Fruit fly (Drosophila melanogaster): ENCODE results near the gene CG2924.

CG2924 gene

DNA sequence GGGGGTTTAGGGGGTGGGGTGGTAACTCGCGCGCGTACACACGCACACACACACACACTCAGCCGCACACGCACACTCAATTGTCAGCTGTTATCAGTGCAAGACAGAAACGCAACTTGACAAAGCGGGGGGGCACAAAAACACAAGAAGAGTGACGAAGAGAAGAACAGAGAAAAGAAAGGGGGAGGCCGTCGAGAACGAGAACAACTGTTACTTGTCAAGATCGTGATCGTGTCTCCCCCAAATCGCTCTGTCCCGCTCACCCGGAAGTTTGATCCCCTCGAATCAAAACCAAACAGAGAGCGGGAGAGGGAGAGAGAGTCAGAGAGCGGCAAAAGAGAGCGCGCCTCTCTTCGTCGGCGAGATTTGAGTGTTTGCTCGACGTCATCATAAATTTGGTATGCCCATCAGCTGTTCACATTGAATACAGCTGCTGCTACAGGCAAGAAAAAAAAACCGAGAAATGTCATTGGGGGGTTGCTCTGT lies 46.8 kb upstream of the CG2924 start (continued):
- TF ChIP-seq CG43689 (GFP tag; IDR thresholded peaks at IDR 0.05) (no peak), YL-1 (GFP tag; optimal IDR thresholded peaks at IDR 0.05) (no peak), unc-4 (GFP tag; IDR thresholded peaks at IDR 0.05; ENCODE audit: partially characterized antibody) (peak; percentile 46; the same call in 1 of the 2 replicates), CG30431 (GFP tag; optimal IDR thresholded peaks at IDR 0.05) (no peak), CG13287 (GFP tag; IDR thresholded peaks at IDR 0.05; ENCODE audit: partially characterized antibody) (peak; percentile 49; the same call in 1 of the 2 replicates), CG4820 (GFP tag; optimal IDR thresholded peaks at IDR 0.05) (no peak), CG11504 (tag; optimal IDR thresholded peaks at IDR 0.05) (no peak), aop (GFP tag; IDR thresholded peaks at IDR 0.05) (peak; percentile 97), CG12942 (GFP tag; optimal IDR thresholded peaks at IDR 0.05) (no peak), fd102C (GFP tag; optimal IDR thresholded peaks at IDR 0.05) (no peak), Dad (GFP tag; optimal IDR thresholded peaks at IDR 0.05) (no peak), CG17385 (GFP tag; optimal IDR thresholded peaks at IDR 0.05) (peak; percentile 73), CG15601 (tag; optimal IDR thresholded peaks at IDR 0.05) (no peak), Nf-YC (tag; optimal IDR thresholded peaks at IDR 0.05) (peak; percentile 9), Abd-B (GFP tag; optimal IDR thresholded peaks at IDR 0.05) (no peak), CG1832 (GFP tag; optimal IDR thresholded peaks at IDR 0.05) (peak; percentile 64), sna (GFP tag; IDR thresholded peaks at IDR 0.05; ENCODE audit: partially characterized antibody) (no peak), pb (GFP tag; optimal IDR thresholded peaks at IDR 0.05) (no peak), pros (GFP tag; optimal IDR thresholded peaks at IDR 0.05) (peak; percentile 97), fd64A (GFP tag; optimal IDR thresholded peaks at IDR 0.05) (no peak), CG13424 (tag; optimal IDR thresholded peaks at IDR 0.05) (no peak), CG11398 (GFP tag; optimal IDR thresholded peaks at IDR 0.05) (no peak), CG1647 (GFP tag; optimal IDR thresholded peaks at IDR 0.05) (no peak), CG5245 (GFP tag; optimal IDR thresholded peaks at IDR 0.05) (no peak), CG18619 (GFP tag; optimal IDR thresholded peaks at IDR 0.05) (no peak), stwl (tag; optimal IDR thresholded peaks at IDR 0.05) (no peak), E2f1 (GFP tag; IDR thresholded peaks at IDR 0.05) (no peak), CG31365 (tag; optimal IDR thresholded peaks at IDR 0.05) (no peak), abd-A (tag; optimal IDR thresholded peaks at IDR 0.05) (peak; percentile 0), CG33557 (GFP tag; optimal IDR thresholded peaks at IDR 0.05) (no peak), NFAT (GFP tag; IDR thresholded peaks at IDR 0.05) (no peak), psq (GFP tag; optimal IDR thresholded peaks at IDR 0.05) (peak; percentile 30), Oli (tag; optimal IDR thresholded peaks at IDR 0.05) (no peak), E2f2 (GFP tag; IDR thresholded peaks at IDR 0.05) (peak; percentile 15; the same call in 1 of the 2 replicates), CG7271 (tag; optimal IDR thresholded peaks at IDR 0.05) (no peak), CG33213 (GFP tag; optimal IDR thresholded peaks at IDR 0.05) (no peak), Tbp (GFP tag; optimal IDR thresholded peaks at IDR 0.05) (no peak), dan (GFP tag; IDR thresholded peaks at IDR 0.05) (no peak), CG6683 (GFP tag; optimal IDR thresholded peaks at IDR 0.05) (peak; percentile 8), cg (GFP tag; optimal IDR thresholded peaks at IDR 0.05) (peak; percentile 79), CG16815 (GFP tag; optimal IDR thresholded peaks at IDR 0.05) (no peak), CG16863 (GFP tag; optimal IDR thresholded peaks at IDR 0.05) (peak; percentile 11), Hr39 (optimal IDR thresholded peaks at IDR 0.05) (peak; percentile 60), sob (GFP tag; IDR thresholded peaks at IDR 0.05) (peak; percentile 28; the same call in 1 of the 2 replicates), CG42726 (GFP tag; IDR thresholded peaks at IDR 0.05; ENCODE audit: partially characterized antibody) (0 out of 2 replicates have a peak, but pooled peaks have one; percentile 21), CG30020 (tag; optimal IDR thresholded peaks at IDR 0.05) (no peak), kah (GFP tag; optimal IDR thresholded peaks at IDR 0.05) (peak; percentile 32), hkb (optimal IDR thresholded peaks at IDR 0.05) (no peak), hkb (GFP tag; IDR thresholded peaks at IDR 0.05) (peak; percentile 42), knrl (GFP tag; IDR thresholded peaks at IDR 0.05; ENCODE audit: partially characterized antibody) (no peak), CG9215 (GFP tag; IDR thresholded peaks at IDR 0.05) (no peak)

Data from whole organism, embryonic.